Worm (Caenorhabditis elegans) whole organism, midembryonic: ENCODE results near the gene C15H9.2.

ENCODE experiments used
- T22C8.4 ChIP-seq: fragments of 200-800 bp; sonication (Bioruptor generic); IDR thresholded peaks from 2 replicates; pipeline ENCODE4 v1.3.6; 2022; ENCODE audit warnings: missing genetic modification characterization, missing compliant biosample characterization
- cog-1 ChIP-seq: sonication (generic microtip); optimal IDR thresholded peaks from 2 replicates; lab custom pipeline; 2016; ENCODE audit warnings: missing genetic modification characterization, missing compliant biosample characterization
- flt-1 ChIP-seq: fragments of 200-800 bp; sonication (Bioruptor generic); IDR thresholded peaks from 2 replicates; pipeline ENCODE4 v1.3.6; 2022; ENCODE audit warnings: missing genetic modification characterization, missing compliant biosample characterization
- med-1 ChIP-seq: sonication (generic microtip); optimal IDR thresholded peaks from 2 replicates; lab custom pipeline; 2017; ENCODE audit warnings: missing genetic modification characterization, mild to moderate bottlenecking, missing compliant biosample characterization, antibody characterized with exemption, missing genetic modification reagents; ENCODE audit not compliant: insufficient read depth
- ref-1 ChIP-seq: fragments of 200-800 bp; sonication (Bioruptor generic); conservative IDR thresholded peaks from 2 replicates; pipeline ENCODE4 v1.3.6; 2022; ENCODE audit warnings: missing genetic modification reagents, missing genetic modification characterization, missing compliant biosample characterization
- ztf-29 ChIP-seq: fragments of 200-800 bp; sonication (Bioruptor generic); IDR thresholded peaks from 2 replicates; pipeline ENCODE4 v1.3.6; 2022; ENCODE audit warnings: missing genetic modification reagents, missing genetic modification characterization, missing compliant biosample characterization

DNA sequence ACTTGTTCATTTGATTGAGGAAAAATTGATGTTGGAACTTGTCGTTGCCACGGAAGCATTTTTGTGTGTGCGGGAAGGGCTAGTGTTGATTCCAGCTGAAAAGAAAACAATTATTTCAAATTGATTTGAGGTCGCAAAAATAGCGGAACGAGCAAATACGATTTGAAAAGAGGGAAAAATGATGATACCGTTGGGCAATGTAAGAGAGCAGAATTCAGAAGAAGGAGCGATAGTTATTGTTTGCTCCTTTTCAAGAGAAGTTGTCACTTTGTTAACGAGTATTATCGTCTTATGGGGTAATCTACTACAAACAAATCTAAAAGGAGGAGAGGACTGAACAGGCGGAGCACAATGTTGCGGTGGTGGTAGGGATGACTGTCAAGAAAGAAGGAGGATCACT lies 42.1 kb downstream of the C15H9.2 start, which contains the start of gene odd-2:
- TF ChIP-seq med-1 (no peak), cog-1 (tag; lab: Kevin White, UChicago) (no peak), ref-1 (GFP tag; lab: Robert Waterston, UW) (no peak), T22C8.4 (GFP tag; lab: Robert Waterston, UW) (no peak), flt-1 (no peak), ztf-29 (GFP tag; lab: Robert Waterston, UW) (no peak)
